Worm (Caenorhabditis elegans) whole organism, L4 larva: Measurements from ENCODE around the gene csn-3.
A peak's percentile ranks its signal among the peaks of the same experiment; 100 is the strongest.

Experiments used
- D1046.2 ChIP-seq: fragments of 200-800 bp; sonication (Bioruptor generic); IDR thresholded peaks from 2 replicates; pipeline ENCODE4 v1.3.6; 2022; ENCODE audit warnings: missing genetic modification characterization, missing compliant biosample characterization
- F10B5.3 ChIP-seq: sonication (generic microtip); optimal IDR thresholded peaks from 2 replicates; lab custom pipeline; 2016; ENCODE audit warnings: mild to moderate bottlenecking, missing genetic modification characterization, missing compliant biosample characterization
- F44E2.7 ChIP-seq: fragments of 200-800 bp; sonication (Bioruptor generic); IDR thresholded peaks from 2 replicates; pipeline ENCODE4 v2.1.2; 2022; ENCODE audit warnings: missing genetic modification characterization, missing compliant biosample characterization
- R02D3.7 ChIP-seq: fragments of 150-350 bp; sonication (generic microtip); optimal IDR thresholded peaks from 3 replicates; lab custom pipeline; 2014; ENCODE audit warnings: missing biosample characterization, missing genetic modification characterization
- T26A8.4 ChIP-seq: fragments of 200-800 bp; sonication (Bioruptor generic); IDR thresholded peaks from 2 replicates; pipeline ENCODE4 v1.3.6; 2022; ENCODE audit warnings: missing genetic modification characterization, missing compliant biosample characterization
- Y5F2A.4 ChIP-seq: fragments of 200-800 bp; sonication (Bioruptor generic); optimal IDR thresholded peaks from 2 replicates; lab custom pipeline; 2018; ENCODE audit warnings: mild to moderate bottlenecking, missing genetic modification characterization, missing compliant biosample characterization
- aha-1 ChIP-seq: fragments of 150-350 bp; peaks from one replicate; lab custom pipeline; 2014; ENCODE audit warnings: missing biosample characterization, missing genetic modification characterization
- arid-1 ChIP-seq: fragments of 200-800 bp; sonication (Bioruptor generic); conservative IDR thresholded peaks from 2 replicates; pipeline ENCODE4 v1.3.6; 2022; ENCODE audit warnings: missing genetic modification reagents, missing genetic modification characterization, missing compliant biosample characterization
- attf-4 ChIP-seq: sonication (generic microtip); optimal IDR thresholded peaks from 3 replicates; lab custom pipeline; 2017; ENCODE audit warnings: missing biosample characterization, missing genetic modification characterization
- ceh-20 ChIP-seq: fragments of 200-800 bp; sonication (Bioruptor generic); IDR thresholded peaks from 2 replicates; pipeline ENCODE4 v1.3.6; 2022; ENCODE audit warnings: missing genetic modification reagents, missing genetic modification characterization, missing compliant biosample characterization
- ceh-62 ChIP-seq: sonication (generic microtip); optimal IDR thresholded peaks from 2 replicates; lab custom pipeline; 2017; ENCODE audit warnings: missing biosample characterization, missing genetic modification characterization
- cey-2 ChIP-seq: sonication (generic microtip); optimal IDR thresholded peaks from 3 replicates; lab custom pipeline; 2017; ENCODE audit warnings: missing genetic modification characterization, mild to moderate bottlenecking, missing compliant biosample characterization, antibody characterized with exemption, borderline replicate concordance; ENCODE audit not compliant: insufficient read depth
- ctbp-1 ChIP-seq: fragments of 200-800 bp; sonication (Bioruptor generic); IDR thresholded peaks from 2 replicates; pipeline ENCODE4 v1.3.6; 2022; ENCODE audit warnings: missing genetic modification reagents, missing genetic modification characterization, missing compliant biosample characterization
- daf-16 ChIP-seq, 3 experiments: sonication (generic microtip); optimal IDR thresholded peaks; 2 replicates each; lab custom pipeline; 2016 to 2017; ENCODE audit warnings: missing genetic modification characterization in 3 of 3, missing genetic modification reagents in 3 of 3, mild to moderate bottlenecking in 2 of 3, missing compliant biosample characterization in 2 of 3, missing biosample characterization in 1 of 3, moderate library complexity in 1 of 3
- dmd-6 ChIP-seq: fragments of 200-800 bp; sonication (Bioruptor generic); IDR thresholded peaks from 2 replicates; pipeline ENCODE4 v1.3.6; 2022; ENCODE audit warnings: missing genetic modification reagents, missing genetic modification characterization, missing compliant biosample characterization
- dmd-8 ChIP-seq: fragments of 200-800 bp; sonication (Bioruptor generic); IDR thresholded peaks from 2 replicates; pipeline ENCODE4 v1.3.6; 2022; ENCODE audit warnings: missing genetic modification characterization, missing compliant biosample characterization
- dmd-9 ChIP-seq: fragments of 200-800 bp; sonication (Bioruptor generic); IDR thresholded peaks from 2 replicates; pipeline ENCODE4 v1.3.6; 2022; ENCODE audit warnings: missing genetic modification reagents, missing genetic modification characterization, missing compliant biosample characterization
- egl-27 ChIP-seq: sonication (generic microtip); optimal IDR thresholded peaks from 3 replicates; lab custom pipeline; 2017; ENCODE audit warnings: missing biosample characterization, missing genetic modification reagents, missing genetic modification characterization
- egl-43 ChIP-seq: fragments of 200-800 bp; sonication (Bioruptor generic); IDR thresholded peaks from 2 replicates; pipeline ENCODE4 v1.3.6; 2022; ENCODE audit warnings: missing genetic modification reagents, missing genetic modification characterization, missing compliant biosample characterization
- fos-1 ChIP-seq: fragments of 150-350 bp; optimal IDR thresholded peaks from 2 replicates; lab custom pipeline; 2014; ENCODE audit warnings: missing biosample characterization, missing genetic modification characterization
- hif-1 ChIP-seq, 2 experiments: sonication (generic microtip); optimal IDR thresholded peaks; 2 replicates each; lab custom pipeline; 2016 to 2017; ENCODE audit warnings: missing compliant biosample characterization in 2 of 2, missing genetic modification characterization in 2 of 2, missing genetic modification reagents in 2 of 2, missing genotype in 2 of 2, mild to moderate bottlenecking in 1 of 2
- hlh-11 ChIP-seq: fragments of 200-800 bp; sonication (Bioruptor generic); optimal IDR thresholded peaks from 2 replicates; lab custom pipeline; 2018; ENCODE audit warnings: mild to moderate bottlenecking, missing genetic modification characterization, missing compliant biosample characterization
- hlh-30 ChIP-seq: sonication (generic microtip); optimal IDR thresholded peaks from 2 replicates; lab custom pipeline; 2017; ENCODE audit warnings: antibody characterized with exemption, mild to moderate bottlenecking, missing genetic modification characterization, missing compliant biosample characterization; ENCODE audit not compliant: insufficient read depth
- hmg-1.1 ChIP-seq: fragments of 200-800 bp; sonication (Bioruptor generic); IDR thresholded peaks from 2 replicates; pipeline ENCODE4 v1.3.6; 2022; ENCODE audit warnings: missing genetic modification reagents, missing genetic modification characterization, missing compliant biosample characterization
- lim-7 ChIP-seq: fragments of 200-800 bp; sonication (Bioruptor generic); IDR thresholded peaks from 2 replicates; pipeline ENCODE4 v1.3.6; 2022; ENCODE audit warnings: missing genetic modification characterization, missing compliant biosample characterization
- lin-13 ChIP-seq: fragments of 150-350 bp; optimal IDR thresholded peaks from 2 replicates; lab custom pipeline; 2014; ENCODE audit warnings: missing biosample characterization, missing genetic modification reagents, missing genetic modification characterization
- lin-29 ChIP-seq: fragments of 200-800 bp; sonication (Bioruptor generic); IDR thresholded peaks from 2 replicates; pipeline ENCODE4 v1.3.6; 2022; ENCODE audit warnings: missing genetic modification reagents, missing genetic modification characterization, missing compliant biosample characterization
- lin-38 ChIP-seq: fragments of 200-800 bp; sonication (Bioruptor generic); IDR thresholded peaks from 2 replicates; pipeline ENCODE4 v1.3.6; 2022; ENCODE audit warnings: missing genetic modification reagents, missing genetic modification characterization, missing compliant biosample characterization
- lin-39 ChIP-seq: fragments of 150-350 bp; optimal IDR thresholded peaks from 2 replicates; lab custom pipeline; 2014; ENCODE audit warnings: missing biosample characterization, missing genetic modification reagents, missing genetic modification characterization
- lir-3 ChIP-seq: sonication (generic microtip); optimal IDR thresholded peaks from 2 replicates; lab custom pipeline; 2016; ENCODE audit warnings: mild to moderate bottlenecking, missing genetic modification characterization, missing compliant biosample characterization
- lsy-2 ChIP-seq, 2 experiments: fragments of 150-350 bp in 1 of 2; sonication (generic microtip) in 1 of 2; optimal IDR thresholded peaks; 2 replicates each; lab custom pipeline; 2014 to 2017; ENCODE audit warnings: missing biosample characterization in 2 of 2, missing genetic modification characterization in 2 of 2
- mdl-1 ChIP-seq, 2 experiments: fragments of 150-350 bp in 1 of 2; sonication (generic microtip) in 1 of 2; optimal IDR thresholded peaks; 2 replicates each; lab custom pipeline; 2014 to 2017; ENCODE audit warnings: missing biosample characterization in 2 of 2, missing genetic modification characterization in 2 of 2
- mdt-29 ChIP-seq: fragments of 200-800 bp; sonication (Bioruptor generic); IDR thresholded peaks from 2 replicates; pipeline ENCODE4 v1.3.6; 2022; ENCODE audit warnings: missing genetic modification reagents, missing genetic modification characterization, missing compliant biosample characterization
- mep-1 ChIP-seq: fragments of 150-350 bp; sonication (generic microtip); optimal IDR thresholded peaks from 3 replicates; lab custom pipeline; 2014; ENCODE audit warnings: missing biosample characterization, missing genetic modification characterization
- mxl-2 ChIP-seq: fragments of 200-800 bp; sonication (Bioruptor generic); conservative IDR thresholded peaks from 2 replicates; pipeline ENCODE4 v1.3.6; 2022; ENCODE audit warnings: missing genetic modification reagents, missing genetic modification characterization, missing compliant biosample characterization
- mxl-3 ChIP-seq: fragments of 200-800 bp; sonication (Bioruptor generic); optimal IDR thresholded peaks from 2 replicates; lab custom pipeline; 2018; ENCODE audit warnings: mild to moderate bottlenecking, missing genetic modification characterization, missing compliant biosample characterization
- nhr-25 ChIP-seq: sonication (generic microtip); optimal IDR thresholded peaks from 2 replicates; lab custom pipeline; 2017; ENCODE audit warnings: missing genetic modification characterization, mild to moderate bottlenecking, missing compliant biosample characterization, antibody characterized with exemption, moderate library complexity, borderline replicate concordance; ENCODE audit not compliant: insufficient read depth
- nhr-28 ChIP-seq: fragments of 150-350 bp; optimal IDR thresholded peaks from 2 replicates; lab custom pipeline; 2014; ENCODE audit warnings: missing biosample characterization, missing genetic modification characterization
- nhr-76 ChIP-seq: fragments of 150-350 bp; optimal IDR thresholded peaks from 2 replicates; lab custom pipeline; 2014; ENCODE audit warnings: missing biosample characterization, missing genetic modification characterization
- php-3 ChIP-seq: fragments of 200-800 bp; sonication (Bioruptor generic); IDR thresholded peaks from 2 replicates; pipeline ENCODE4 v1.3.6; 2022; ENCODE audit warnings: missing genetic modification reagents, missing genetic modification characterization, missing compliant biosample characterization
- set-16 ChIP-seq: fragments of 200-800 bp; sonication (Bioruptor generic); IDR thresholded peaks from 2 replicates; pipeline ENCODE4 v1.3.6; 2022; ENCODE audit warnings: missing genetic modification reagents, missing genetic modification characterization, missing compliant biosample characterization
- skn-1 ChIP-seq: fragments of 150-350 bp; optimal IDR thresholded peaks from 2 replicates; lab custom pipeline; 2014; ENCODE audit warnings: missing biosample characterization, missing genetic modification characterization
- snpc-4 ChIP-seq: fragments of 150-350 bp; optimal IDR thresholded peaks from 2 replicates; lab custom pipeline; 2014; ENCODE audit warnings: missing biosample characterization, missing genetic modification characterization
- spr-3 ChIP-seq: fragments of 200-800 bp; sonication (Bioruptor generic); optimal IDR thresholded peaks from 2 replicates; lab custom pipeline; 2018; ENCODE audit warnings: mild to moderate bottlenecking, missing genetic modification characterization, missing compliant biosample characterization
- tag-97 ChIP-seq: fragments of 200-800 bp; sonication (Bioruptor generic); IDR thresholded peaks from 2 replicates; pipeline ENCODE4 v1.3.6; 2022; ENCODE audit warnings: missing genetic modification characterization, missing compliant biosample characterization
- tra-1 ChIP-seq: fragments of 200-800 bp; sonication (Bioruptor generic); IDR thresholded peaks from 2 replicates; pipeline ENCODE4 v1.3.6; 2022; ENCODE audit warnings: missing genetic modification reagents, missing genetic modification characterization, missing compliant biosample characterization
- zag-1 ChIP-seq: fragments of 150-350 bp; optimal IDR thresholded peaks from 2 replicates; lab custom pipeline; 2014; ENCODE audit warnings: missing biosample characterization, missing genetic modification characterization
- zfp-2 ChIP-seq: sonication (generic microtip); optimal IDR thresholded peaks from 2 replicates; lab custom pipeline; 2016; ENCODE audit warnings: mild to moderate bottlenecking, missing genetic modification characterization, missing compliant biosample characterization

The csn-3 gene

DNA sequence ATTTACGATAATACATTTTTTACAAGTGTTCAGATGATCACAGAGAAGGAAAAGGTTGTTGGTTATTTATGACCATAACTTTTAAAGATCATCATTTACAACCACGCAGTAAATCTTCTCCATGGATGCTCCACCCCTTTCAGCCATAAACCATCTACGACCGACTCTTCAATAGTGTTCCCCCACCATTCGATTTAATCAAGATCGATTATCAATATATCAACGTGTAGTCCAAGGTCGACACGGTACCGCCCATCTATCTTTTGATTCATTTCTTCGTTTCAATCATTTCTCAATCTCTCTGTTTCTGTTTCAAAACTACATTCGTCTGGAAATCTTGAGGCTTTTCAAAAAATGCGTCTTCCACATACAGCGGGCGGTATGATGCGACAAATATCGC lies 50.3 kb downstream of the csn-3 start, which contains the start of gene aass-1:
Gene aass-1 (plus strand): TSS at position 301 of the 400 bp plus-strand sequence.
- TF ChIP-seq R02D3.7 (tag; lab: Kevin White, UChicago), result peak; percentile 6
- TF ChIP-seq nhr-28 (tag; lab: Kevin White, UChicago), result peak; percentile 5
- no peak for TF ChIP-seq dmd-9 (GFP tag; lab: Robert Waterston, UW)
- TF ChIP-seq lin-39 (tag; lab: Kevin White, UChicago), result no peak
- TF ChIP-seq snpc-4 (tag; lab: Kevin White, UChicago), result no peak
- TF ChIP-seq daf-16 (GFP tag; optimal IDR thresholded peaks at IDR 0.05; lab: Kevin White, UChicago), result no peak
- TF ChIP-seq daf-16 (tag; optimal IDR thresholded peaks at IDR 0.05; lab: Kevin White, UChicago), result no peak
- TF ChIP-seq mdl-1 (tag; optimal IDR thresholded peaks at IDR 0.05; lab: Kevin White, UChicago), result no peak
- no peak for TF ChIP-seq mxl-2 (GFP tag; lab: Robert Waterston, UW)
- TF ChIP-seq dmd-8 (GFP tag; lab: Robert Waterston, UW), result no peak
- TF ChIP-seq mdt-29 (GFP tag; lab: Robert Waterston, UW), result no peak

DNA sequence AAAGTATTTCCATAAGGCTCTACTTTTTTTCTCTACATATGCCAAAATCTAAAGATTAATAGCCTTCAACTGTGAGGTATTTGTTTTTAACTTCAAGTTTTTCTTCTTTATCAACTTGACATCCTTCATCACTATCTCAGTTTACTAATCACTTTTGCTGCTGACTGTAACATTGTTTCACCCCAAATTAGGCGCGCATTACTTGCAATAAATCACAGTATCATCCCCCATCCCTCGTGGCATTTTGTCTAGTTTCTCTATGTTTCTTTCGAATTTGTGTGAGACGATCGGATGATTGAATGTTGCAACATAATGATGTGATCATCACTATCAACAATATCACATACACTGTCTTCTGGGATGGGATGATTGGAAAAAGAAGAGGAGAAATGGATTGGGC lies 53.0 kb downstream of the csn-3 start:
- TF ChIP-seq hif-1 (tag; optimal IDR thresholded peaks at IDR 0.05; lab: Kevin White, UChicago) (no peak), lsy-2 (tag; optimal IDR thresholded peaks at IDR 0.05; lab: Kevin White, UChicago) (no peak), nhr-28 (tag; lab: Kevin White, UChicago) (peak; percentile 78), mxl-3 (GFP tag; lab: Kevin White, UChicago) (peak; percentile 73), lir-3 (tag; lab: Kevin White, UChicago) (no peak), hlh-11 (tag; lab: Kevin White, UChicago) (peak; percentile 66), lin-29 (GFP tag; lab: Robert Waterston, UW) (no peak), aha-1 (no peak), Y5F2A.4 (GFP tag; lab: Kevin White, UChicago) (no peak), ceh-62 (no peak), F44E2.7 (GFP tag; lab: Robert Waterston, UW) (no peak), spr-3 (no peak), skn-1 (tag; lab: Kevin White, UChicago) (no peak), zag-1 (tag; lab: Kevin White, UChicago) (no peak), arid-1 (no peak), mdl-1 (tag; optimal IDR thresholded peaks at IDR 0.05; lab: Kevin White, UChicago) (peak; percentile 69 to 95), D1046.2 (GFP tag; lab: Robert Waterston, UW) (no peak), fos-1 (tag; lab: Kevin White, UChicago) (no peak), T26A8.4 (GFP tag; lab: Robert Waterston, UW) (no peak), mdt-29 (GFP tag; lab: Robert Waterston, UW) (no peak), lin-13 (GFP tag; lab: Kevin White, UChicago) (peak; percentile 2), F10B5.3 (tag; lab: Kevin White, UChicago) (no peak), hmg-1.1 (no peak), ctbp-1 (GFP tag; lab: Robert Waterston, UW) (no peak), nhr-76 (no peak), ceh-20 (GFP tag; lab: Robert Waterston, UW) (peak; percentile 51; the same call in 1 of the 2 replicates), php-3 (GFP tag; lab: Robert Waterston, UW) (no peak), egl-43 (GFP tag; lab: Robert Waterston, UW) (no peak), nhr-25 (tag; lab: Kevin White, UChicago) (no peak), hlh-30 (tag; lab: Kevin White, UChicago) (peak; percentile 85), attf-4 (tag; lab: Kevin White, UChicago) (no peak), cey-2 (peak; percentile 51), egl-27 (no peak), zfp-2 (tag; lab: Kevin White, UChicago) (no peak), snpc-4 (tag; lab: Kevin White, UChicago) (no peak), lin-38 (GFP tag; lab: Robert Waterston, UW) (no peak), tra-1 (GFP tag; lab: Robert Waterston, UW) (0 out of 2 replicates have a peak, but pooled peaks have one; percentile 47), dmd-6 (GFP tag; lab: Robert Waterston, UW) (peak; percentile 13; the same call in 1 of the 2 replicates), lim-7 (GFP tag; lab: Robert Waterston, UW) (no peak), set-16 (GFP tag; lab: Robert Waterston, UW) (no peak), mep-1 (tag; lab: Kevin White, UChicago) (no peak), tag-97 (GFP tag; lab: Robert Waterston, UW) (no peak)
